Fruit fly (Drosophila melanogaster) whole organism, embryonic: ENCODE measurements around the gene CG31974.

ENCODE experiments used
- Blimp-1 ChIP-seq: fragments of 200-800 bp; sonication (Bioruptor generic); optimal IDR thresholded peaks from 3 replicates; lab custom pipeline; 2018; ENCODE audit warnings: missing biosample characterization, missing genetic modification characterization, mild to moderate bottlenecking, moderate library complexity, missing genetic modification reagents
- CG10321 ChIP-seq: fragments of 200-800 bp; sonication (Bioruptor generic); IDR thresholded peaks from 2 replicates; pipeline ENCODE4 v1.3.6; 2022; ENCODE audit warnings: missing biosample characterization, missing genetic modification characterization
- CG11695 ChIP-seq: fragments of 200-800 bp; sonication (Bioruptor generic); IDR thresholded peaks from 3 replicates; pipeline ENCODE4 v1.3.6; 2022; ENCODE audit warnings: missing biosample characterization, missing genetic modification characterization
- CG1233 ChIP-seq: fragments of 200-800 bp; sonication (Bioruptor generic); optimal IDR thresholded peaks from 4 replicates; lab custom pipeline; 2018; ENCODE audit warnings: missing biosample characterization, mild to moderate bottlenecking, missing genetic modification characterization
- CG14050 ChIP-seq: fragments of 200-800 bp; sonication (Bioruptor generic); IDR thresholded peaks from 3 replicates; pipeline ENCODE4 v1.3.6; 2022; ENCODE audit warnings: missing biosample characterization, missing genetic modification characterization
- CG15073 ChIP-seq: fragments of 200-800 bp; sonication (Bioruptor generic); optimal IDR thresholded peaks from 2 replicates; lab custom pipeline; 2016; ENCODE audit warnings: missing biosample characterization, missing genetic modification characterization
- CG2120 ChIP-seq: fragments of 200-800 bp; sonication (Bioruptor generic); optimal IDR thresholded peaks from 3 replicates; lab custom pipeline; 2016; ENCODE audit warnings: missing biosample characterization, missing genetic modification characterization
- CG2129 ChIP-seq: fragments of 200-800 bp; sonication (Bioruptor generic); IDR thresholded peaks from 2 replicates; pipeline ENCODE4 v1.3.6; 2022; ENCODE audit warnings: missing biosample characterization, missing genetic modification characterization; ENCODE audit not compliant: partially characterized antibody
- CG2199 ChIP-seq: fragments of 200-800 bp; sonication (Bioruptor generic); IDR thresholded peaks from 3 replicates; pipeline ENCODE4 v1.3.6; 2022; ENCODE audit warnings: missing biosample characterization, missing genetic modification characterization
- CG3065 ChIP-seq: fragments of 200-800 bp; sonication (Bioruptor generic); optimal IDR thresholded peaks from 2 replicates; lab custom pipeline; 2016; ENCODE audit warnings: missing biosample characterization, missing genetic modification characterization
- CG31224 ChIP-seq: fragments of 200-800 bp; sonication (Bioruptor generic); IDR thresholded peaks from 2 replicates; pipeline ENCODE4 v1.3.6; 2022; ENCODE audit warnings: missing biosample characterization, missing genetic modification characterization
- CG43689 ChIP-seq: fragments of 200-800 bp; sonication (Bioruptor generic); IDR thresholded peaks from 2 replicates; pipeline ENCODE4 v1.3.6; 2022; ENCODE audit warnings: missing biosample characterization, missing genetic modification characterization
- CG4854 ChIP-seq: fragments of 200-800 bp; sonication (Bioruptor generic); optimal IDR thresholded peaks from 2 replicates; lab custom pipeline; 2016; ENCODE audit warnings: missing biosample characterization, missing genetic modification characterization, inconsistent platforms
- CG9932 ChIP-seq: fragments of 200-800 bp; sonication (Bioruptor generic); IDR thresholded peaks from 2 replicates; pipeline ENCODE4 v1.3.6; 2022; ENCODE audit warnings: missing biosample characterization, missing genetic modification characterization
- Deaf1 ChIP-seq: fragments of 200-800 bp; optimal IDR thresholded peaks from 3 replicates; lab custom pipeline; 2019; ENCODE audit warnings: missing biosample characterization, mild to moderate bottlenecking, missing genetic modification characterization, moderate library complexity
- Dfd ChIP-seq, 2 experiments: fragments of >200 bp; optimal IDR thresholded peaks; 2 replicates each; lab custom pipeline; 2017; ENCODE audit warnings: missing biosample characterization in 2 of 2, missing genetic modification characterization in 2 of 2
- Dip3 ChIP-seq: fragments of 200-800 bp; sonication (Bioruptor generic); optimal IDR thresholded peaks from 3 replicates; lab custom pipeline; 2016; ENCODE audit warnings: missing biosample characterization, missing genetic modification characterization
- Doc2 ChIP-seq: fragments of 200-800 bp; sonication (Bioruptor generic); IDR thresholded peaks from 2 replicates; pipeline ENCODE4 v1.3.6; 2022; ENCODE audit warnings: missing biosample characterization, missing genetic modification characterization
- H15 ChIP-seq: fragments of 200-800 bp; sonication (Bioruptor generic); IDR thresholded peaks from 3 replicates; pipeline ENCODE4 v1.3.6; 2022; ENCODE audit warnings: missing biosample characterization, missing genetic modification characterization
- HLH4C ChIP-seq: fragments of 200-800 bp; sonication (Bioruptor generic); IDR thresholded peaks from 3 replicates; pipeline ENCODE4 v1.3.6; 2022; ENCODE audit warnings: missing biosample characterization, missing genetic modification characterization; ENCODE audit not compliant: partially characterized antibody
- Hmr ChIP-seq: fragments of 200-800 bp; sonication (Bioruptor generic); optimal IDR thresholded peaks from 3 replicates; lab custom pipeline; 2017; ENCODE audit warnings: mild to moderate bottlenecking, missing biosample characterization, missing genetic modification reagents, missing genetic modification characterization
- NC2α ChIP-seq: fragments of 200-800 bp; sonication (Bioruptor generic); optimal IDR thresholded peaks from 2 replicates; lab custom pipeline; 2016; ENCODE audit warnings: missing biosample characterization, missing genetic modification characterization
- Oli ChIP-seq: fragments of 200-800 bp; sonication (Bioruptor generic); optimal IDR thresholded peaks from 2 replicates; lab custom pipeline; 2018; ENCODE audit warnings: missing biosample characterization, mild to moderate bottlenecking, missing genetic modification characterization, moderate library complexity
- PHDP ChIP-seq: fragments of 200-800 bp; sonication (Bioruptor generic); optimal IDR thresholded peaks from 3 replicates; lab custom pipeline; 2018; ENCODE audit warnings: missing biosample characterization, mild to moderate bottlenecking, missing genetic modification characterization, moderate library complexity
- Rx ChIP-seq: fragments of 200-800 bp; sonication (Bioruptor generic); IDR thresholded peaks from 2 replicates; pipeline ENCODE4 v1.3.6; 2022; ENCODE audit warnings: missing biosample characterization, missing genetic modification characterization
- abd-A ChIP-seq: fragments of 200-800 bp; sonication (Bioruptor generic); optimal IDR thresholded peaks from 3 replicates; lab custom pipeline; 2019; ENCODE audit warnings: missing biosample characterization, mild to moderate bottlenecking, missing genetic modification characterization, moderate library complexity
- chn ChIP-seq: fragments of 200-800 bp; sonication (Bioruptor generic); optimal IDR thresholded peaks from 2 replicates; lab custom pipeline; 2016; ENCODE audit warnings: missing biosample characterization, missing genetic modification characterization
- dati ChIP-seq: fragments of 200-800 bp; sonication (Bioruptor generic); IDR thresholded peaks from 2 replicates; pipeline ENCODE4 v1.3.6; 2022; ENCODE audit warnings: missing biosample characterization, missing genetic modification characterization
- dimm ChIP-seq: fragments of 200-800 bp; sonication (Bioruptor generic); IDR thresholded peaks from 2 replicates; pipeline ENCODE4 v1.3.6; 2022; ENCODE audit warnings: missing biosample characterization, missing genetic modification characterization
- dmrt99B ChIP-seq: fragments of 200-800 bp; sonication (Bioruptor generic); optimal IDR thresholded peaks from 2 replicates; lab custom pipeline; 2018; ENCODE audit warnings: missing biosample characterization, mild to moderate bottlenecking, missing genetic modification characterization, moderate library complexity
- esg ChIP-seq: fragments of 200-800 bp; sonication (Bioruptor generic); conservative IDR thresholded peaks from 2 replicates; pipeline ENCODE4 v1.3.6; 2022; ENCODE audit warnings: missing biosample characterization, missing genetic modification characterization
- fd96Cb ChIP-seq: fragments of 200-800 bp; sonication (Bioruptor generic); optimal IDR thresholded peaks from 2 replicates; lab custom pipeline; 2018; ENCODE audit warnings: missing biosample characterization, mild to moderate bottlenecking, missing genetic modification characterization, moderate library complexity
- gem ChIP-seq: fragments of 200-800 bp; sonication (Bioruptor generic); optimal IDR thresholded peaks from 2 replicates; lab custom pipeline; 2019; ENCODE audit warnings: missing biosample characterization, mild to moderate bottlenecking, missing genetic modification characterization, moderate library complexity
- grau ChIP-seq: fragments of 200-800 bp; optimal IDR thresholded peaks from 3 replicates; lab custom pipeline; 2019; ENCODE audit warnings: missing biosample characterization, mild to moderate bottlenecking, missing genetic modification characterization, moderate library complexity
- lab ChIP-seq: fragments of 200-800 bp; sonication (Bioruptor generic); optimal IDR thresholded peaks from 3 replicates; lab custom pipeline; 2017; ENCODE audit warnings: missing biosample characterization, missing genetic modification characterization, mild to moderate bottlenecking, moderate library complexity, missing genetic modification reagents
- maf-S ChIP-seq: fragments of 200-800 bp; sonication (Bioruptor generic); optimal IDR thresholded peaks from 2 replicates; lab custom pipeline; 2016; ENCODE audit warnings: missing biosample characterization, missing genetic modification characterization
- mld ChIP-seq: fragments of 200-800 bp; sonication (Bioruptor generic); IDR thresholded peaks from 3 replicates; pipeline ENCODE4 v1.3.6; 2022; ENCODE audit warnings: missing biosample characterization, missing genetic modification characterization; ENCODE audit not compliant: partially characterized antibody
- nerfin-2 ChIP-seq: fragments of 200-800 bp; sonication (Bioruptor generic); IDR thresholded peaks from 2 replicates; pipeline ENCODE4 v1.3.6; 2022; ENCODE audit warnings: missing biosample characterization, missing genetic modification characterization; ENCODE audit not compliant: partially characterized antibody
- nom ChIP-seq: fragments of 200-800 bp; sonication (Bioruptor generic); optimal IDR thresholded peaks from 2 replicates; lab custom pipeline; 2017; ENCODE audit warnings: missing biosample characterization, missing genetic modification characterization, mild to moderate bottlenecking, moderate library complexity, missing genetic modification reagents
- org-1 ChIP-seq: fragments of 200-800 bp; sonication (Bioruptor generic); optimal IDR thresholded peaks from 2 replicates; lab custom pipeline; 2017; ENCODE audit warnings: missing biosample characterization, missing genetic modification characterization
- pnt ChIP-seq: fragments of 200-800 bp; sonication (Bioruptor generic); optimal IDR thresholded peaks from 3 replicates; lab custom pipeline; 2016; ENCODE audit warnings: missing biosample characterization, missing genetic modification characterization
- pzg ChIP-seq: fragments of 200-800 bp; sonication (Bioruptor generic); optimal IDR thresholded peaks from 3 replicates; lab custom pipeline; 2018; ENCODE audit warnings: missing biosample characterization, mild to moderate bottlenecking, missing genetic modification characterization, moderate library complexity
- sens-2 ChIP-seq: fragments of 200-800 bp; sonication (Bioruptor generic); IDR thresholded peaks from 2 replicates; pipeline ENCODE4 v1.3.6; 2022; ENCODE audit warnings: missing biosample characterization, missing genetic modification characterization
- shn ChIP-seq: fragments of 200-800 bp; sonication (Bioruptor generic); optimal IDR thresholded peaks from 3 replicates; lab custom pipeline; 2016; ENCODE audit warnings: missing biosample characterization, missing genetic modification characterization
- sim ChIP-seq: fragments of 200-800 bp; sonication (Bioruptor generic); IDR thresholded peaks from 2 replicates; pipeline ENCODE4 v1.3.6; 2022; ENCODE audit warnings: missing biosample characterization, missing genetic modification characterization
- tgo ChIP-seq: fragments of 200-800 bp; sonication (Bioruptor generic); IDR thresholded peaks from 3 replicates; pipeline ENCODE4 v1.3.6; 2022; ENCODE audit warnings: missing biosample characterization, missing genetic modification characterization
- usp ChIP-seq: fragments of >200 bp; optimal IDR thresholded peaks from 2 replicates; lab custom pipeline; 2017; ENCODE audit warnings: missing biosample characterization, missing genetic modification characterization
- zen ChIP-seq: fragments of 200-800 bp; sonication (Bioruptor generic); optimal IDR thresholded peaks from 3 replicates; lab custom pipeline; 2018; ENCODE audit warnings: missing biosample characterization, mild to moderate bottlenecking, missing genetic modification characterization, moderate library complexity
- zen2 ChIP-seq: fragments of 200-800 bp; sonication (Bioruptor generic); IDR thresholded peaks from 3 replicates; pipeline ENCODE4 v1.3.6; 2022; ENCODE audit warnings: missing biosample characterization, missing genetic modification characterization; ENCODE audit not compliant: partially characterized antibody

Gene CG31974

dm6 chr2L:128977-129941, 13.6 kb downstream of the CG31974 start (continued):
- TF ChIP-seq H15, result no peak
- TF ChIP-seq shn (GFP tag; lab: Kevin White, UChicago), result peak; percentile 44
- peak; percentile 35 for TF ChIP-seq grau
- no peak for TF ChIP-seq Dip3
- TF ChIP-seq sens-2 (GFP tag; lab: Robert Waterston, UW), result no peak
- no peak for TF ChIP-seq CG2129 (GFP tag; lab: Robert Waterston, UW)
- TF ChIP-seq CG2199, result peak; percentile 83
- TF ChIP-seq chn, result no peak
- peak; percentile 31 for TF ChIP-seq PHDP (tag; lab: Kevin White, UChicago)
- TF ChIP-seq fd96Cb (tag; lab: Kevin White, UChicago), result no peak
- no peak for TF ChIP-seq CG31224 (GFP tag; lab: Robert Waterston, UW)
- TF ChIP-seq CG9932 (GFP tag; lab: Robert Waterston, UW), result no peak; the same call in 1 of the 2 replicates
- peak; percentile 28 for TF ChIP-seq dmrt99B (tag; lab: Kevin White, UChicago)
- no peak for TF ChIP-seq NC2α (GFP tag; lab: Kevin White, UChicago)
- TF ChIP-seq maf-S (GFP tag; lab: Kevin White, UChicago), result no peak
- no peak for TF ChIP-seq esg
- no peak for TF ChIP-seq sim (GFP tag; lab: Robert Waterston, UW)
- TF ChIP-seq mld, result peak; percentile 62; the same call in 2 of the 3 replicates
- no peak for TF ChIP-seq Oli (tag; lab: Kevin White, UChicago)
- TF ChIP-seq CG14050, result no peak
- peak; percentile 20 for TF ChIP-seq Blimp-1 (GFP tag; lab: Kevin White, UChicago)
- TF ChIP-seq CG1233 (GFP tag; lab: Kevin White, UChicago), result no peak
- TF ChIP-seq Rx (GFP tag; lab: Robert Waterston, UW), result no peak
- no peak for TF ChIP-seq Doc2
- no peak for TF ChIP-seq CG11695 (GFP tag; lab: Robert Waterston, UW)
- no peak for TF ChIP-seq dimm (GFP tag; lab: Robert Waterston, UW)
- no peak for TF ChIP-seq dati (GFP tag; lab: Robert Waterston, UW)
- peak; percentile 2 for TF ChIP-seq abd-A (tag; lab: Kevin White, UChicago)
- TF ChIP-seq lab (GFP tag; lab: Kevin White, UChicago), result peak; percentile 82
- TF ChIP-seq nom (GFP tag; lab: Kevin White, UChicago), result peak; percentile 80
- no peak for TF ChIP-seq zen
- TF ChIP-seq pnt, result no peak
- no peak for TF ChIP-seq CG3065
- no peak for TF ChIP-seq CG43689
- TF ChIP-seq CG2120, result peak; percentile 26
- TF ChIP-seq HLH4C (GFP tag; lab: Robert Waterston, UW), result peak; percentile 38; the same call in 1 of the 3 replicates
- TF ChIP-seq zen2, result no peak
- TF ChIP-seq org-1 (GFP tag; lab: Kevin White, UChicago), result no peak
- TF ChIP-seq CG15073 (GFP tag; lab: Kevin White, UChicago), result no peak
- TF ChIP-seq tgo (GFP tag; lab: Robert Waterston, UW), result no peak
- TF ChIP-seq Dfd (GFP tag; optimal IDR thresholded peaks at IDR 0.05; lab: Kevin White, UChicago), result no peak
- TF ChIP-seq nerfin-2 (GFP tag; lab: Robert Waterston, UW), result no peak
- TF ChIP-seq CG10321 (GFP tag; lab: Robert Waterston, UW), result peak; percentile 97
- peak; percentile 74 for TF ChIP-seq Deaf1 (tag; lab: Kevin White, UChicago)
- no peak for TF ChIP-seq usp (GFP tag; lab: Kevin White, UChicago)
- no peak for TF ChIP-seq pzg
- TF ChIP-seq gem, result no peak
- TF ChIP-seq CG4854 (GFP tag; lab: Kevin White, UChicago), result peak; percentile 9
- TF ChIP-seq Hmr (GFP tag; lab: Kevin White, UChicago), result peak; percentile 57
